Fruit fly (Drosophila melanogaster): ENCODE results near the gene ss.

DNA sequence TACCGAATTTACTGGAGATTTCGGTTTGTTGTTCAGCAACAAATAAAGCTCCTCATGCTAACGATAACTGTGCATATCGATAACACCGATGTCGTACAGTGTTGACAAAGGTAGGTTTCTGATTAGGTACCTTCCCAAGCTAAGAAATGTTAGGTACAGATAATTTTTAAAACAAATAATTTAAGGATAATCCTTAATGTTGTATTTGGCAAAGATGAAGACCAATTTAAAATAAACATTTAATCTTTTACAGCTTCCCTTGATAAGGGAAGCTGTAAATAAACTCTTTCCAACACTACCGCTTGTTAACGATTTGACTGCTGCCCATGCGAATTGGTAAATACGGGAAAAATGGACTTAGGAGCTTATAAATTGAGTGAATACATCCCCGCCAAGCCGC is 39.4 kb upstream of the ss start, which contains the start of the genes Ttc1 and CG14882:
- TF ChIP-seq vri (GFP tag; optimal IDR thresholded peaks at IDR 0.05): peak; percentile 89
- TF ChIP-seq Sox14 (GFP tag; optimal IDR thresholded peaks at IDR 0.05): peak; percentile 90
- TF ChIP-seq CG9139 (GFP tag; optimal IDR thresholded peaks at IDR 0.05): peak; percentile 63
- TF ChIP-seq CG15336 (GFP tag; IDR thresholded peaks at IDR 0.05): peak; percentile 94
- no peak for TF ChIP-seq CG3919 (GFP tag; optimal IDR thresholded peaks at IDR 0.05)
- TF ChIP-seq Gug (GFP tag; IDR thresholded peaks at IDR 0.05): peak; percentile 75
- TF ChIP-seq CG6808 (GFP tag; optimal IDR thresholded peaks at IDR 0.05): no peak
- no peak for TF ChIP-seq Blimp-1 (GFP tag; optimal IDR thresholded peaks at IDR 0.05)

All from whole organism, prepupa.